Worm (Caenorhabditis elegans) whole organism, midembryonic: Measurements from ENCODE around the gene Y39A3B.1.

Source experiments
- T22C8.4 ChIP-seq: fragments of 200-800 bp; sonication (Bioruptor generic); IDR thresholded peaks from 2 replicates; pipeline ENCODE4 v1.3.6; 2022; ENCODE audit warnings: missing genetic modification characterization, missing compliant biosample characterization
- cog-1 ChIP-seq: sonication (generic microtip); optimal IDR thresholded peaks from 2 replicates; lab custom pipeline; 2016; ENCODE audit warnings: missing genetic modification characterization, missing compliant biosample characterization
- flt-1 ChIP-seq: fragments of 200-800 bp; sonication (Bioruptor generic); IDR thresholded peaks from 2 replicates; pipeline ENCODE4 v1.3.6; 2022; ENCODE audit warnings: missing genetic modification characterization, missing compliant biosample characterization
- klf-2 ChIP-seq: fragments of 200-800 bp; sonication (Bioruptor generic); conservative IDR thresholded peaks from 2 replicates; pipeline ENCODE4 v1.3.6; 2022; ENCODE audit warnings: missing genetic modification reagents, missing genetic modification characterization, missing compliant biosample characterization
- med-1 ChIP-seq: sonication (generic microtip); optimal IDR thresholded peaks from 2 replicates; lab custom pipeline; 2017; ENCODE audit warnings: missing genetic modification characterization, mild to moderate bottlenecking, missing compliant biosample characterization, antibody characterized with exemption, missing genetic modification reagents; ENCODE audit not compliant: insufficient read depth
- ref-1 ChIP-seq: fragments of 200-800 bp; sonication (Bioruptor generic); conservative IDR thresholded peaks from 2 replicates; pipeline ENCODE4 v1.3.6; 2022; ENCODE audit warnings: missing genetic modification reagents, missing genetic modification characterization, missing compliant biosample characterization
- tab-1 ChIP-seq: fragments of 200-800 bp; sonication (Bioruptor generic); IDR thresholded peaks from 2 replicates; pipeline ENCODE4 v1.3.6; 2022; ENCODE audit warnings: missing genetic modification characterization, missing compliant biosample characterization
- ztf-23 ChIP-seq: fragments of 200-800 bp; sonication (Bioruptor generic); IDR thresholded peaks from 2 replicates; pipeline ENCODE4 v1.3.6; 2022; ENCODE audit warnings: missing genetic modification reagents, missing genetic modification characterization, missing compliant biosample characterization
- ztf-29 ChIP-seq: fragments of 200-800 bp; sonication (Bioruptor generic); IDR thresholded peaks from 2 replicates; pipeline ENCODE4 v1.3.6; 2022; ENCODE audit warnings: missing genetic modification reagents, missing genetic modification characterization, missing compliant biosample characterization

Gene Y39A3B.1

DNA sequence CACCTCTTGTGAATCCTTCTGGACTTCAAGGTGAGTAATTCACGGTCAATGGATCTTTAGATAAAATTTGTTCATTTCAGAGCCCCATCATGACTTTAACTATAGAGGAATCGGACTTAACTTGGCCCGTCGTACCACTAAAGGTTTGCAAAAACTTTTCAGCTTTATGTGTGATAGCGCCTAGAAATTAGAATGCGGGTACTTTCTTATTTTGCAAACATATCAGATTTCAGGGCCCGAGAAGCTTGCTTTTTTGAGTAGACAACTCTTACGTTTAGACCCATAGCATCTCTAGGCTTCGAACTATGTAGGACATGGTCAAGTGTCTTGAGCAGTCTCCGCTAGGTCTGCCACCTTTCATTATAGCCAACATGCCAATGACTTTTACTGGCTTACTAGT, 28.4 kb upstream of the Y39A3B.1 start:
- TF ChIP-seq cog-1 (tag; lab: Kevin White, UChicago) (no peak), tab-1 (GFP tag; lab: Robert Waterston, UW) (no peak), ref-1 (no peak), T22C8.4 (no peak)

DNA sequence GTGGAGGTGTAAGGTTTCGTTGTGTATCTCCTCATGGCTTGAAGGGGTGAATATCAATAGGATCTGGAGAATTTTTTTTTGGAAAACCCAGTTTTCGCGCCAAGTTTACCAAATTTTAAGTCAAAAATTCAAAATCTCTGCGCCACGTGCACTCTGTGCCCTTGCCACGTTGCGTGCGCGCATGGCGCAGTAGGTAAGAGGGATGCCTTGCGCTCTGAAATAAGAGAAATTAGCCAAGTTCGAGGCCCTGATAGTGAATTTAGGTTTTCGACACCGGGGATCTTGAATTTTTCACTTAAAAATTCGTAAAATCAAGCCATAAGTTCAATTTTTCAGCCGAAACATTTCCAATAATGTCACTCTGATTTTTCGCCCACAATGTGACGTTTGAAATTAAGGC, 24.4 kb upstream of the Y39A3B.1 start:
- TF ChIP-seq cog-1 (tag; lab: Kevin White, UChicago) (no peak), T22C8.4 (no peak), flt-1 (GFP tag; lab: Robert Waterston, UW) (no peak), med-1 (GFP tag; lab: Kevin White, UChicago) (no peak)

DNA sequence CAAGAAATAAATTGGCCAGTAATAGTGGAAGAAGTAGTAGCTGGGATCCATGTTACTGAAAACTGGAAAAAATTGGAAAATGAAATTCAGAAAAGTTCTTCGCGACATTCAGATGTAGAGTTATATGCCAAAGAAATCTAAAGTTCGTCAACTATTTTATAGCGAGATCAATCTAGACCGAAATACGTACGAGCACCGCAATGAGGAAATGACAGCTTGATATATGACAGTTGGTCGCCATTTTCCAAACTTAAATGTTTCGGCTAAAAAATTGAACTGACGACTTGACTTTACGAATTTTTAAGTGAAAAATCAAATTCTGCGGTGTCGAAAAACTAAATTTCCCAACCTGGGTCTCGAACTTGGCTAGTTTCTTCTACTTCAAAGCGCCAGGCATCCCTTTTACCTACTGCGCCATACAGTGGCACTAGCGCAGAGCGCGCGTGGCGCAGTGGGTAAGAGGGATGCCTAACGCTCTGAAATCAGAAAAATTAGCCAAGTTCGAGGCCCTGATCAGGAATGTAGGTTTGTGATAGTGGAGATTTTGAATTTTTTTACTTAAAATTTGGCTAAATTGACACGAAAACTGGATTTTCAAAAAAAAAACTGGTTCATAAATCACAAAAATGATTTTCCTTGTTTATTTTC, 23.1 kb upstream of the Y39A3B.1 start, which contains the start of gene srd-66:
srd-66 (minus strand) TSS at position 51 of the 648 bp plus-strand sequence.
- no peak for TF ChIP-seq klf-2 (GFP tag; lab: Robert Waterston, UW)

DNA sequence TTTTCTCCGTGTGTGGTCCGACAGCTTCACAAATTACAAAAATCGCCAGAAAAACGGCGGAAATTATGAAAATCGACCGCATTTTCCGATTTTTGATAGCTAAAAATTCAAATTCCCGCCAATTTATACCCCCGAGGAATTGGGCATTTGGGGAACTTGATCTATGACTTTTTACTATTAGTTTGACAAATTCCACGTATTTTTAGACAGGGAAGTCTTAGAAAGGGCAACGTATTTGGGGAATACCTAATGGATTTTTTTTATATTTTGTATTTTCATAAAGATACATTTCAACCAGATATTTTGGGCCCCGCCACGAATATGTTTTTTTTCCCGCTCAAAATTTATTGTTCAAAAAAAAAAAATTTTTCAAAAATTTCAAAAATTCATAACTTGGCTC, 21.0 kb upstream of the Y39A3B.1 start, which contains the start of gene Y39A3B.7:
Y39A3B.7 (minus strand) TSS at position 101 of the 400 bp plus-strand sequence.
- TF ChIP-seq med-1 (GFP tag; lab: Kevin White, UChicago): no peak

DNA sequence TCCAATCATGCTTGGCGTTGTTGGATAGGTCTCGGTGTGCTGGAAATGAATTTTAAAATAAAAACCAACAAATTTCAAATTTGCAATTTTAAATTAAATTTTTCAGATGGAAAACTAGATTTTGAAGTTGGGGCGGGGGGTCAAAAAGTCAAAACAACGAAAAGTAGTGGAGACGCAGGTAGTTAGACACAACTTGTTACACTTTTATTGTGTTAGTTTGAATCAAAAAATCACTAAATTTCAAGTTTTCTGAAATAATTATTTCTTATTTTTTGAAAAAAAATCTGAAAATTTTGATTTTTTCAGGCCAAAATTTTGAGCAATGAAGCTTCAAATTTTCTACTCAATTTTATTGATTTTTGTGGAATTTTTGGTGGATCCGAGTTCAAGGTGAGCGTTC, 18.1 kb upstream of the Y39A3B.1 start, which contains the start of gene Y39A3B.8:
Y39A3B.8 (plus strand) TSS at position 301 of the 400 bp plus-strand sequence.
- no peak for TF ChIP-seq T22C8.4
- TF ChIP-seq med-1 (GFP tag; lab: Kevin White, UChicago): no peak
- no peak for TF ChIP-seq flt-1 (GFP tag; lab: Robert Waterston, UW)
- TF ChIP-seq ref-1: no peak
- TF ChIP-seq klf-2 (GFP tag; lab: Robert Waterston, UW): no peak
- TF ChIP-seq cog-1 (tag; lab: Kevin White, UChicago): no peak
- no peak for TF ChIP-seq tab-1 (GFP tag; lab: Robert Waterston, UW)
- no peak for TF ChIP-seq ztf-23 (GFP tag; lab: Robert Waterston, UW)
- TF ChIP-seq ztf-29 (GFP tag; lab: Robert Waterston, UW): no peak

DNA sequence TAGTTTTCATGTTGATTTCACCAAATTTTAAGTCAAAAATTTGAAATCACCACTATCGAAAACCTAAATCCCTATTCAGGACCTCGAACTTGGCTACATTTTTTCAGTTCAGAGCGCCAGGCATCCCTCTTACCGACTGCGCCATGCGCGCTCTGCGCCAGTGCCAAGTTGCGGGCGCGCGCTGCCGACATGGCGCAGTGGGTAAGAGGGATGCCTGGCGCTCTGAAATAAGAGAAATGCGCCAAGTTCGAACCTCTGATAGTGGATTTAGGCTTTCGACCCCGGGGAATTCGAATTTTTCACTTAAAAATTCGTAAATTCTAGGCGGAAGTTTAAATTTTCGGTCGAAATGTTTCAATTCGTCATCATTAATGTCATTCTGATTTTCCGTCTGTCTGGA, 15.9 kb upstream of the Y39A3B.1 start:
- no peak for TF ChIP-seq tab-1 (GFP tag; lab: Robert Waterston, UW)
- TF ChIP-seq cog-1 (tag; lab: Kevin White, UChicago): no peak
- TF ChIP-seq ref-1: no peak
- no peak for TF ChIP-seq flt-1 (GFP tag; lab: Robert Waterston, UW)
- TF ChIP-seq klf-2 (GFP tag; lab: Robert Waterston, UW): no peak
- TF ChIP-seq med-1 (GFP tag; lab: Kevin White, UChicago): no peak
- TF ChIP-seq T22C8.4: no peak
- TF ChIP-seq ztf-29 (GFP tag; lab: Robert Waterston, UW): no peak
- TF ChIP-seq ztf-23 (GFP tag; lab: Robert Waterston, UW): no peak

DNA sequence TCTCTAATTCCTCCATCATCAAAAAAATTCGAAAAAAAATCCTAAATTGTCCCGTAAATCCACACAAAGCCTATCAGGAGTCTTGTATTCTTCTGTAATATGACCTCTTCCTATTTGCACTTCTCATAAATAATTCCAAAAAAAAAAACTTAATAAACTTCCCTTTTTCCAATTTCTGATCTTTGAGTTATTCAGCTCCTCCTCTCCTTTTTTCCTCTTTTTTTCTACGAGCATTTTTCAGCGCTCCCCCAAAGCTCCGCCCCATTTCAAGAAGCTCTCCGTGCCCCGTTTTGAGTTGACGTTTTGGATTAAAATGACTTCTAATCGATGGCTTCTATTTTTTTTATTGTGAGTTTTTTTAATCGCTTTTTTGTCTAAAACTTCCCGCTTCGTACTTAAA, 8.3 kb upstream of the Y39A3B.1 start, which contains the start of gene lgc-42:
lgc-42 (plus strand) TSS at position 301 of the 400 bp plus-strand sequence.
- TF ChIP-seq med-1 (GFP tag; lab: Kevin White, UChicago) (no peak), T22C8.4 (no peak), klf-2 (GFP tag; lab: Robert Waterston, UW) (no peak), cog-1 (tag; lab: Kevin White, UChicago) (no peak), ztf-23 (GFP tag; lab: Robert Waterston, UW) (no peak), ztf-29 (GFP tag; lab: Robert Waterston, UW) (no peak), ref-1 (no peak), flt-1 (GFP tag; lab: Robert Waterston, UW) (no peak), tab-1 (GFP tag; lab: Robert Waterston, UW) (no peak)

DNA sequence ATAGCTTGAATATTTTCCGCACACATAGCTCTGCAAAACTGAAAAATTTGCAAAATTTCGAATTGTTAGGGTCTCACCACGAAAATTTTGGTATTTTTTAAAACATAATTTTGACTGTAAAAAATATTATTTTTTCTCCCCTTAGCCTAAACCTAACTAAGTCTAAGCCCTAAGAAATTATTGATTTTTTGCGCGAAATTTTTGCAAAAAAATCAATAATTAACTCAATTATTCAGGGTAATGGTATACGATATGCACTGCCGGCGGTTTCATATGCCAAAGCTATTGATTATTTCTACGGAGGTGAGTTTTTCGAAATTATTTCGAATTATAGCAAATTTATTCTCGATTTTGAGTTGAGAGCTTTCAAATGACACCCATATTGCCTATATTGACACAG, 4.6 kb upstream of the Y39A3B.1 start:
- peak; percentile 58 for TF ChIP-seq T22C8.4
- no peak for TF ChIP-seq ref-1

DNA sequence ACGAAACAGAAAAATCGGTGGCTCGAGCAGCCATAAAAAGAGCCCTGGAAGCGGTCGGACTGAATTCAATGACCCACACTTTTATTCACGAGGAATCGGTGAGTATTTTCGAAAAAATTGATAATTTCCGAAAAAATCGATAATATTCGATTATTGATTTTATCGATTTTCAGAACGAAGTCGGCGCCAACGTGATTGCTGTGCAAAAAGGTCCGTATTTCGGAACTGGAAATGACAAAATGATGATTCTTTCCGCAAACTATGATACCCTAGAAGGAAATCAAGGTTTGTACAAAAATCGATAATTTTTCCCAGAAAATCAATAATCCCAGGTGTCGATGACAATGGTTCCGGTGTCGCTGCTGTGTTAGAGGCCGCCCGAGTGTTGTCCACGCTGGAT, 1.1 kb downstream of the Y39A3B.1 start:
- TF ChIP-seq med-1 (GFP tag; lab: Kevin White, UChicago) (no peak), T22C8.4 (peak; percentile 58)

DNA sequence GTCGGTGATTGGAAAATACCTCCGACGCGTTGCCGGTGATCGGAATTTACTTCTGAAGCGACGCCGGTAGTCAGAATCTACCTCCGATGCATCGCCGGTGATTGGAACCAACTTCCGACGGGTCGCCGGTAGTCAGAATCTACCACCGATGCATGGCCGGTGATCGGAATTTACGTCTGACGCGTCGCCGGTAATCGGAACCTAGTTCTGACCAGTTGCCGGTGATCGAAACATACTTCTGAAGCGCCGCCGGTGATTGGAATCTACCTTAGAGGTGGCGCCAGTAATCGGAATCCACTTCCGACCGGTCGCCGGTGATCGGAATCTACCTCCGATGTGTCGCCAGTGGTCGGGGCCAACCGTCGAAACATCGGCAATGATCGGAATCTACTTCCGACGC, 2.5 kb downstream of the Y39A3B.1 start:
- no peak for TF ChIP-seq flt-1 (GFP tag; lab: Robert Waterston, UW)
- TF ChIP-seq ztf-23 (GFP tag; lab: Robert Waterston, UW): no peak
- no peak for TF ChIP-seq ref-1
- TF ChIP-seq klf-2 (GFP tag; lab: Robert Waterston, UW): no peak
- no peak for TF ChIP-seq tab-1 (GFP tag; lab: Robert Waterston, UW)
- no peak for TF ChIP-seq T22C8.4
- TF ChIP-seq cog-1 (tag; lab: Kevin White, UChicago): no peak
- TF ChIP-seq ztf-29 (GFP tag; lab: Robert Waterston, UW): no peak
- TF ChIP-seq med-1 (GFP tag; lab: Kevin White, UChicago): no peak

DNA sequence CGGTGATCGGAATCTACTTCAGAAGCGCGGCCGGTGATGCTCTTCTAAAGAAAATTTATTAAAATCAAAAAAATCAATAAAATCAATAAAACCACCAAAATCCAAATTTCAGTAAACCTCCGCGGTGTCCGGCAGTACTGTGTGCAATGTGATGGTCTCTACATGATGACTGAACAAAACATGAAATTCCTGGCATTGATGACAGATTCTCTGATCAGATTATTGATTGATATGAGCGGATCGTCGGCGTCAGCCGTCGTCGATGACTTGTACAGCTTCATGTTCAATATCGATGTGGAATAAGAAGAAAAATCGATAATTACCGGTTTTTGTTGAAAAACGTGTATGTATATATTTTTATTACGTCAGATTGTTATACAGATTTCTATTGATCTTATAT, 3.1 kb downstream of the Y39A3B.1 start:
- TF ChIP-seq flt-1 (GFP tag; lab: Robert Waterston, UW) (no peak), T22C8.4 (peak; percentile 59; the same call in 1 of the 2 replicates)
